Worm (Caenorhabditis elegans): Measurements from ENCODE around the gene srbc-8.

DNA sequence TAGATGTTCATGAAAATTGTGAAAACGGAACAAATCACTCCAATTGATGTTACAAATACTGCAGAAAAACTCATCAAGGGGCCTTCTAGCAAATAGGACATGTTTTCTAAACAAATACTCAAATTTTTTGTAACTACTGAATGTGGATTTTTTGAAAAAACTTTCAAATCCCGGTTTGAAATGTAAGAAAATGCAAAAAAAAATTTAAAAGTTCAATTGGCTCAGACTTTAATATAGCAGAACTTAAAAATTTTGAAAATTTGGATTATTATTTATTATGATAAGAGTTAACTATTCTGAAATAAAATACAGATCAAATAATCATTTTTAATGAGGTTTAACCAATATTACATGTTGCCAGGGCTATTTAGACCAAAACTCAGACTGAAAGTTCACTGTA, 5.4 kb upstream of the srbc-8 start, which contains the start of gene srbc-9:
- TF ChIP-seq elt-2 (tag; optimal IDR thresholded peaks at IDR 0.05) (no peak), lin-11 (tag; optimal IDR thresholded peaks at IDR 0.05) (no peak), tbx-2 (tag; optimal IDR thresholded peaks at IDR 0.05) (no peak), fkh-10 (GFP tag; optimal IDR thresholded peaks at IDR 0.05) (no peak), npax-4 (tag; optimal IDR thresholded peaks at IDR 0.05) (no peak), unc-42 (tag; optimal IDR thresholded peaks at IDR 0.05) (no peak)
